Worm (Caenorhabditis elegans) whole organism, L4 larva: ENCODE results near the gene com-1.

ENCODE experiments used
- D1046.2 ChIP-seq: fragments of 200-800 bp; sonication (Bioruptor generic); IDR thresholded peaks from 2 replicates; pipeline ENCODE4 v1.3.6; 2022; ENCODE audit warnings: missing genetic modification characterization, missing compliant biosample characterization
- F26F4.8 ChIP-seq: fragments of 200-800 bp; sonication (Bioruptor generic); conservative IDR thresholded peaks from 2 replicates; pipeline ENCODE4 v1.3.6; 2022; ENCODE audit warnings: missing genetic modification characterization, missing compliant biosample characterization
- F49E8.2 ChIP-seq: sonication (generic microtip); optimal IDR thresholded peaks from 2 replicates; lab custom pipeline; 2016; ENCODE audit warnings: missing compliant biosample characterization, mild to moderate bottlenecking, missing genetic modification characterization, borderline replicate concordance
- R02D3.7 ChIP-seq: fragments of 150-350 bp; sonication (generic microtip); optimal IDR thresholded peaks from 3 replicates; lab custom pipeline; 2014; ENCODE audit warnings: missing biosample characterization, missing genetic modification characterization
- T26A8.4 ChIP-seq: fragments of 200-800 bp; sonication (Bioruptor generic); IDR thresholded peaks from 2 replicates; pipeline ENCODE4 v1.3.6; 2022; ENCODE audit warnings: missing genetic modification characterization, missing compliant biosample characterization
- Y105C5A.15 ChIP-seq: fragments of 200-800 bp; sonication (Bioruptor generic); IDR thresholded peaks from 2 replicates; pipeline ENCODE4 v1.3.6; 2022; ENCODE audit warnings: missing genetic modification characterization, missing compliant biosample characterization
- Y48G9A.11 ChIP-seq: fragments of 200-800 bp; sonication (Bioruptor generic); IDR thresholded peaks from 2 replicates; pipeline ENCODE4 v1.3.6; 2022; ENCODE audit warnings: missing genetic modification reagents, missing genetic modification characterization, missing compliant biosample characterization
- aly-2 ChIP-seq: sonication (generic microtip); optimal IDR thresholded peaks from 2 replicates; lab custom pipeline; 2018; ENCODE audit warnings: missing biosample characterization, missing genetic modification characterization
- arid-1 ChIP-seq: fragments of 200-800 bp; sonication (Bioruptor generic); conservative IDR thresholded peaks from 2 replicates; pipeline ENCODE4 v1.3.6; 2022; ENCODE audit warnings: missing genetic modification reagents, missing genetic modification characterization, missing compliant biosample characterization
- ceh-28 ChIP-seq: fragments of 150-350 bp; optimal IDR thresholded peaks from 2 replicates; lab custom pipeline; 2014; ENCODE audit warnings: missing biosample characterization, missing genetic modification reagents, missing genetic modification characterization
- ceh-32 ChIP-seq: sonication (generic microtip); optimal IDR thresholded peaks from 2 replicates; lab custom pipeline; 2016; ENCODE audit warnings: mild to moderate bottlenecking, missing genetic modification characterization, missing compliant biosample characterization; ENCODE audit not compliant: poor library complexity
- cey-2 ChIP-seq: sonication (generic microtip); optimal IDR thresholded peaks from 3 replicates; lab custom pipeline; 2017; ENCODE audit warnings: missing genetic modification characterization, mild to moderate bottlenecking, missing compliant biosample characterization, antibody characterized with exemption, borderline replicate concordance; ENCODE audit not compliant: insufficient read depth
- dmd-8 ChIP-seq: fragments of 200-800 bp; sonication (Bioruptor generic); IDR thresholded peaks from 2 replicates; pipeline ENCODE4 v1.3.6; 2022; ENCODE audit warnings: missing genetic modification characterization, missing compliant biosample characterization
- dpl-1 ChIP-seq: fragments of 150-350 bp; optimal IDR thresholded peaks from 2 replicates; lab custom pipeline; 2014; ENCODE audit warnings: missing biosample characterization, missing genetic modification reagents, missing genetic modification characterization
- dve-1 ChIP-seq: sonication (generic microtip); optimal IDR thresholded peaks from 2 replicates; lab custom pipeline; 2017; ENCODE audit warnings: antibody characterized with exemption, mild to moderate bottlenecking, missing genetic modification characterization, missing compliant biosample characterization; ENCODE audit not compliant: insufficient read depth
- egl-27 ChIP-seq: sonication (generic microtip); optimal IDR thresholded peaks from 3 replicates; lab custom pipeline; 2017; ENCODE audit warnings: missing biosample characterization, missing genetic modification reagents, missing genetic modification characterization
- fos-1 ChIP-seq: fragments of 150-350 bp; optimal IDR thresholded peaks from 2 replicates; lab custom pipeline; 2014; ENCODE audit warnings: missing biosample characterization, missing genetic modification characterization
- gei-8 ChIP-seq: fragments of 200-800 bp; sonication (Bioruptor generic); optimal IDR thresholded peaks from 2 replicates; lab custom pipeline; 2018; ENCODE audit warnings: mild to moderate bottlenecking, missing genetic modification characterization, missing compliant biosample characterization
- hif-1 ChIP-seq, 2 experiments: sonication (generic microtip); optimal IDR thresholded peaks; 2 replicates each; lab custom pipeline; 2016 to 2017; ENCODE audit warnings: missing compliant biosample characterization in 2 of 2, missing genetic modification characterization in 2 of 2, missing genetic modification reagents in 2 of 2, missing genotype in 2 of 2, mild to moderate bottlenecking in 1 of 2
- hlh-11 ChIP-seq: fragments of 200-800 bp; sonication (Bioruptor generic); optimal IDR thresholded peaks from 2 replicates; lab custom pipeline; 2018; ENCODE audit warnings: mild to moderate bottlenecking, missing genetic modification characterization, missing compliant biosample characterization
- hlh-30 ChIP-seq: sonication (generic microtip); optimal IDR thresholded peaks from 2 replicates; lab custom pipeline; 2017; ENCODE audit warnings: antibody characterized with exemption, mild to moderate bottlenecking, missing genetic modification characterization, missing compliant biosample characterization; ENCODE audit not compliant: insufficient read depth
- hmg-1.1 ChIP-seq: fragments of 200-800 bp; sonication (Bioruptor generic); IDR thresholded peaks from 2 replicates; pipeline ENCODE4 v1.3.6; 2022; ENCODE audit warnings: missing genetic modification reagents, missing genetic modification characterization, missing compliant biosample characterization
- lim-7 ChIP-seq: fragments of 200-800 bp; sonication (Bioruptor generic); IDR thresholded peaks from 2 replicates; pipeline ENCODE4 v1.3.6; 2022; ENCODE audit warnings: missing genetic modification characterization, missing compliant biosample characterization
- lin-13 ChIP-seq: fragments of 150-350 bp; optimal IDR thresholded peaks from 2 replicates; lab custom pipeline; 2014; ENCODE audit warnings: missing biosample characterization, missing genetic modification reagents, missing genetic modification characterization
- lsy-2 ChIP-seq, 2 experiments: fragments of 150-350 bp in 1 of 2; sonication (generic microtip) in 1 of 2; optimal IDR thresholded peaks; 2 replicates each; lab custom pipeline; 2014 to 2017; ENCODE audit warnings: missing biosample characterization in 2 of 2, missing genetic modification characterization in 2 of 2
- madf-5 ChIP-seq, 2 experiments: fragments of 200-800 bp; sonication (Bioruptor generic); IDR thresholded peaks; 2 replicates each; pipeline ENCODE4 v1.3.6; 2022; ENCODE audit warnings: missing compliant biosample characterization in 2 of 2, missing genetic modification characterization in 2 of 2
- mdl-1 ChIP-seq, 2 experiments: fragments of 150-350 bp in 1 of 2; sonication (generic microtip) in 1 of 2; optimal IDR thresholded peaks; 2 replicates each; lab custom pipeline; 2014 to 2017; ENCODE audit warnings: missing biosample characterization in 2 of 2, missing genetic modification characterization in 2 of 2
- mep-1 ChIP-seq: fragments of 150-350 bp; sonication (generic microtip); optimal IDR thresholded peaks from 3 replicates; lab custom pipeline; 2014; ENCODE audit warnings: missing biosample characterization, missing genetic modification characterization
- mxl-2 ChIP-seq: fragments of 200-800 bp; sonication (Bioruptor generic); conservative IDR thresholded peaks from 2 replicates; pipeline ENCODE4 v1.3.6; 2022; ENCODE audit warnings: missing genetic modification reagents, missing genetic modification characterization, missing compliant biosample characterization
- nhr-25 ChIP-seq: sonication (generic microtip); optimal IDR thresholded peaks from 2 replicates; lab custom pipeline; 2017; ENCODE audit warnings: missing genetic modification characterization, mild to moderate bottlenecking, missing compliant biosample characterization, antibody characterized with exemption, moderate library complexity, borderline replicate concordance; ENCODE audit not compliant: insufficient read depth
- nhr-28 ChIP-seq: fragments of 150-350 bp; optimal IDR thresholded peaks from 2 replicates; lab custom pipeline; 2014; ENCODE audit warnings: missing biosample characterization, missing genetic modification characterization
- nhr-41 ChIP-seq: fragments of 200-800 bp; sonication (Bioruptor generic); IDR thresholded peaks from 2 replicates; pipeline ENCODE4 v1.3.6; 2022; ENCODE audit warnings: missing genetic modification reagents, missing genetic modification characterization, missing compliant biosample characterization
- nhr-48 ChIP-seq: sonication (generic microtip); optimal IDR thresholded peaks from 2 replicates; lab custom pipeline; 2016; ENCODE audit warnings: mild to moderate bottlenecking, missing genetic modification characterization, missing compliant biosample characterization
- nhr-6 ChIP-seq: fragments of 150-350 bp; optimal IDR thresholded peaks from 2 replicates; lab custom pipeline; 2014; ENCODE audit warnings: missing biosample characterization, missing genetic modification characterization
- nhr-77 ChIP-seq: fragments of 150-350 bp; optimal IDR thresholded peaks from 2 replicates; lab custom pipeline; 2014; ENCODE audit warnings: missing biosample characterization, missing genetic modification characterization
- pha-4 ChIP-seq, 2 experiments: fragments of 150-350 bp in 1 of 2; fragments of 200-800 bp in 1 of 2; sonication (Bioruptor generic) in 1 of 2; IDR thresholded peaks in 1 of 2; optimal IDR thresholded peaks in 1 of 2; 2 replicates each; pipeline versions ENCODE4 v1.3.6 to Lab custom; 2014 to 2022; ENCODE audit warnings: missing genetic modification characterization in 2 of 2, missing genetic modification reagents in 2 of 2, missing biosample characterization in 1 of 2, missing compliant biosample characterization in 1 of 2
- php-3 ChIP-seq: fragments of 200-800 bp; sonication (Bioruptor generic); IDR thresholded peaks from 2 replicates; pipeline ENCODE4 v1.3.6; 2022; ENCODE audit warnings: missing genetic modification reagents, missing genetic modification characterization, missing compliant biosample characterization
- pqm-1 ChIP-seq: sonication (generic microtip); optimal IDR thresholded peaks from 2 replicates; lab custom pipeline; 2017; ENCODE audit warnings: missing biosample characterization, missing genetic modification characterization
- rbr-2 ChIP-seq: sonication (generic microtip); optimal IDR thresholded peaks from 2 replicates; lab custom pipeline; 2016; ENCODE audit warnings: missing genotype, missing genetic modification characterization, missing compliant biosample characterization
- saeg-2 ChIP-seq: fragments of 200-800 bp; sonication (Bioruptor generic); IDR thresholded peaks from 2 replicates; pipeline ENCODE4 v1.3.6; 2022; ENCODE audit warnings: missing genetic modification reagents, missing genetic modification characterization, missing compliant biosample characterization
- sdz-12 ChIP-seq: fragments of 200-800 bp; sonication (Bioruptor generic); optimal IDR thresholded peaks from 2 replicates; lab custom pipeline; 2018; ENCODE audit warnings: mild to moderate bottlenecking, missing genetic modification characterization, missing compliant biosample characterization
- skn-1 ChIP-seq: fragments of 150-350 bp; optimal IDR thresholded peaks from 2 replicates; lab custom pipeline; 2014; ENCODE audit warnings: missing biosample characterization, missing genetic modification characterization
- spr-1 ChIP-seq: sonication (generic microtip); optimal IDR thresholded peaks from 2 replicates; lab custom pipeline; 2016; ENCODE audit warnings: mild to moderate bottlenecking, missing genetic modification characterization, missing compliant biosample characterization
- tag-97 ChIP-seq: fragments of 200-800 bp; sonication (Bioruptor generic); IDR thresholded peaks from 2 replicates; pipeline ENCODE4 v1.3.6; 2022; ENCODE audit warnings: missing genetic modification characterization, missing compliant biosample characterization
- unc-130 ChIP-seq: sonication (generic microtip); optimal IDR thresholded peaks from 2 replicates; lab custom pipeline; 2016; ENCODE audit warnings: missing genetic modification reagents, missing genetic modification characterization, missing compliant biosample characterization
- unc-62 ChIP-seq, 3 experiments: fragments of 150-350 bp in 1 of 3; sonication (generic microtip); optimal IDR thresholded peaks in 2 of 3; peaks in 1 of 3; 1 replicate in 1 of 3; 2 replicates in 2 of 3; lab custom pipeline; 2014 to 2017; ENCODE audit warnings: missing biosample characterization in 3 of 3, missing genetic modification characterization in 3 of 3, missing genetic modification reagents in 3 of 3, missing genotype in 1 of 3
- vab-7 ChIP-seq: fragments of 200-800 bp; sonication (Bioruptor generic); IDR thresholded peaks from 2 replicates; pipeline ENCODE4 v1.3.6; 2022; ENCODE audit warnings: missing genetic modification reagents, missing genetic modification characterization, missing compliant biosample characterization
- zfp-2 ChIP-seq: sonication (generic microtip); optimal IDR thresholded peaks from 2 replicates; lab custom pipeline; 2016; ENCODE audit warnings: mild to moderate bottlenecking, missing genetic modification characterization, missing compliant biosample characterization
- zip-2 ChIP-seq: fragments of 150-350 bp; optimal IDR thresholded peaks from 2 replicates; lab custom pipeline; 2014; ENCODE audit warnings: missing biosample characterization, missing genetic modification characterization
- ztf-11 ChIP-seq: fragments of 150-350 bp; optimal IDR thresholded peaks from 2 replicates; lab custom pipeline; 2014; ENCODE audit warnings: missing biosample characterization, missing genetic modification characterization

The com-1 gene

ce11 chrIII:10905112-10905511, 8.9 kb downstream of the com-1 start:
- TF ChIP-seq lin-13 (GFP tag; lab: Kevin White, UChicago) (no peak), F26F4.8 (no peak), pha-4 (GFP tag; IDR thresholded peaks at IDR 0.05; lab: Robert Waterston, UW) (no peak), pha-4 (tag; optimal IDR thresholded peaks at IDR 0.05; lab: Kevin White, UChicago) (no peak), rbr-2 (tag; lab: Kevin White, UChicago) (peak; percentile 13), mdl-1 (tag; optimal IDR thresholded peaks at IDR 0.05; lab: Kevin White, UChicago) (peak in 1 of 2 experiments; percentile 1), pqm-1 (tag; lab: Kevin White, UChicago) (no peak), nhr-25 (tag; lab: Kevin White, UChicago) (no peak), ztf-11 (tag; lab: Kevin White, UChicago) (no peak), egl-27 (no peak), ceh-28 (tag; lab: Kevin White, UChicago) (no peak), sdz-12 (no peak), tag-97 (GFP tag; lab: Robert Waterston, UW) (no peak), dve-1 (tag; lab: Kevin White, UChicago) (no peak), php-3 (GFP tag; lab: Robert Waterston, UW) (no peak), gei-8 (no peak), unc-62 (GFP tag; optimal IDR thresholded peaks at IDR 0.05 in 1 of 2; lab: Kevin White, UChicago) (peak in 1 of 2 experiments; percentile 30), unc-62 (tag; optimal IDR thresholded peaks at IDR 0.05; lab: Kevin White, UChicago) (no peak), mxl-2 (no peak), hif-1 (tag; optimal IDR thresholded peaks at IDR 0.05; lab: Kevin White, UChicago) (no peak), zfp-2 (no peak), Y48G9A.11 (no peak), saeg-2 (GFP tag; lab: Robert Waterston, UW) (no peak), hmg-1.1 (GFP tag; lab: Robert Waterston, UW) (peak; percentile 42), ceh-32 (tag; lab: Kevin White, UChicago) (no peak), mep-1 (tag; lab: Kevin White, UChicago) (peak; percentile 50), F49E8.2 (tag; lab: Kevin White, UChicago) (no peak), aly-2 (tag; lab: Kevin White, UChicago) (no peak), hlh-11 (tag; lab: Kevin White, UChicago) (peak; percentile 18), arid-1 (GFP tag; lab: Robert Waterston, UW) (no peak), vab-7 (GFP tag; lab: Robert Waterston, UW) (no peak), lim-7 (GFP tag; lab: Robert Waterston, UW) (no peak), zip-2 (no peak), fos-1 (tag; lab: Kevin White, UChicago) (no peak), unc-130 (GFP tag; lab: Kevin White, UChicago) (no peak), spr-1 (no peak), hlh-30 (peak; percentile 40), nhr-48 (tag; lab: Kevin White, UChicago) (no peak), nhr-28 (no peak), madf-5 (GFP tag; IDR thresholded peaks at IDR 0.05; lab: Robert Waterston, UW) (no peak), dmd-8 (GFP tag; lab: Robert Waterston, UW) (no peak), nhr-77 (no peak), nhr-6 (no peak), dpl-1 (peak; percentile 18), T26A8.4 (no peak), R02D3.7 (tag; lab: Kevin White, UChicago) (no peak), Y105C5A.15 (GFP tag; lab: Robert Waterston, UW) (no peak), D1046.2 (GFP tag; lab: Robert Waterston, UW) (no peak), lsy-2 (tag; optimal IDR thresholded peaks at IDR 0.05; lab: Kevin White, UChicago) (peak in 1 of 2 experiments; percentile 48), skn-1 (no peak), nhr-41 (GFP tag; lab: Robert Waterston, UW) (no peak), cey-2 (no peak)
